Fruit fly (Drosophila melanogaster) whole organism, embryonic: ENCODE data around the gene CG10337.
A peak's percentile ranks its signal among the peaks of the same experiment; 100 is the strongest.

Source experiments
- Bteb2 ChIP-seq: fragments of 200-800 bp; sonication (Bioruptor generic); optimal IDR thresholded peaks from 2 replicates; lab custom pipeline; 2016; ENCODE audit warnings: missing biosample characterization, missing genetic modification characterization
- CG1024 ChIP-seq: fragments of 200-800 bp; sonication (Bioruptor generic); IDR thresholded peaks from 2 replicates; pipeline ENCODE4 v1.3.6; 2022; ENCODE audit warnings: missing biosample characterization, missing genetic modification characterization
- CG10267 ChIP-seq: fragments of 200-800 bp; sonication (Bioruptor generic); optimal IDR thresholded peaks from 2 replicates; lab custom pipeline; 2018; ENCODE audit warnings: missing biosample characterization, mild to moderate bottlenecking, missing genetic modification characterization, moderate library complexity
- CG10321 ChIP-seq: fragments of 200-800 bp; sonication (Bioruptor generic); IDR thresholded peaks from 2 replicates; pipeline ENCODE4 v1.3.6; 2022; ENCODE audit warnings: missing biosample characterization, missing genetic modification characterization
- CG12942 ChIP-seq: fragments of 200-800 bp; sonication (Bioruptor generic); optimal IDR thresholded peaks from 3 replicates; lab custom pipeline; 2016; ENCODE audit warnings: missing biosample characterization, missing genetic modification characterization
- CG13424 ChIP-seq: fragments of 200-800 bp; sonication (Bioruptor generic); optimal IDR thresholded peaks from 2 replicates; lab custom pipeline; 2019; ENCODE audit warnings: missing biosample characterization, mild to moderate bottlenecking, missing genetic modification characterization, moderate library complexity
- CG14965 ChIP-seq: fragments of 200-800 bp; sonication (Bioruptor generic); optimal IDR thresholded peaks from 2 replicates; lab custom pipeline; 2016; ENCODE audit warnings: missing biosample characterization, missing genetic modification characterization, borderline replicate concordance
- CG16863 ChIP-seq: fragments of 200-800 bp; sonication (Bioruptor generic); optimal IDR thresholded peaks from 3 replicates; lab custom pipeline; 2016; ENCODE audit warnings: missing biosample characterization, missing genetic modification characterization
- CG17912 ChIP-seq: fragments of 200-800 bp; sonication (Bioruptor generic); optimal IDR thresholded peaks from 2 replicates; lab custom pipeline; 2018; ENCODE audit warnings: missing biosample characterization, mild to moderate bottlenecking, missing genetic modification characterization
- CG30431 ChIP-seq: fragments of 200-800 bp; sonication (Bioruptor generic); optimal IDR thresholded peaks from 2 replicates; lab custom pipeline; 2017; ENCODE audit warnings: missing biosample characterization, missing genetic modification characterization
- CG3163 ChIP-seq: fragments of 200-800 bp; sonication (Bioruptor generic); optimal IDR thresholded peaks from 3 replicates; lab custom pipeline; 2016; ENCODE audit warnings: missing biosample characterization, missing genetic modification characterization
- CG33557 ChIP-seq: fragments of 200-800 bp; sonication (Bioruptor generic); optimal IDR thresholded peaks from 2 replicates; lab custom pipeline; 2019; ENCODE audit warnings: missing biosample characterization, mild to moderate bottlenecking, missing genetic modification characterization, moderate library complexity
- CG4282 ChIP-seq: fragments of 200-800 bp; sonication (Bioruptor generic); optimal IDR thresholded peaks from 2 replicates; lab custom pipeline; 2016; ENCODE audit warnings: missing biosample characterization, missing genetic modification characterization
- CG43689 ChIP-seq: fragments of 200-800 bp; sonication (Bioruptor generic); IDR thresholded peaks from 2 replicates; pipeline ENCODE4 v1.3.6; 2022; ENCODE audit warnings: missing biosample characterization, missing genetic modification characterization
- CG4820 ChIP-seq: fragments of 200-800 bp; sonication (Bioruptor generic); optimal IDR thresholded peaks from 3 replicates; lab custom pipeline; 2016; ENCODE audit warnings: missing biosample characterization, missing genetic modification characterization
- CG4854 ChIP-seq: fragments of 200-800 bp; sonication (Bioruptor generic); optimal IDR thresholded peaks from 2 replicates; lab custom pipeline; 2016; ENCODE audit warnings: missing biosample characterization, missing genetic modification characterization, inconsistent platforms
- CG7745 ChIP-seq: fragments of 200-800 bp; sonication (Bioruptor generic); optimal IDR thresholded peaks from 2 replicates; lab custom pipeline; 2018; ENCODE audit warnings: missing biosample characterization, mild to moderate bottlenecking, missing genetic modification characterization, moderate library complexity
- D19A ChIP-seq: fragments of 200-800 bp; optimal IDR thresholded peaks from 3 replicates; lab custom pipeline; 2019; ENCODE audit warnings: missing biosample characterization, mild to moderate bottlenecking, missing genetic modification characterization, moderate library complexity
- Dek ChIP-seq: fragments of 200-800 bp; sonication (Bioruptor generic); optimal IDR thresholded peaks from 3 replicates; lab custom pipeline; 2019; ENCODE audit warnings: missing biosample characterization, mild to moderate bottlenecking, missing genetic modification characterization, moderate library complexity
- E2f1 ChIP-seq: fragments of 200-800 bp; sonication (Bioruptor generic); IDR thresholded peaks from 2 replicates; pipeline ENCODE4 v1.3.6; 2022; ENCODE audit warnings: missing biosample characterization, missing genetic modification characterization
- HHEX ChIP-seq: fragments of 200-800 bp; sonication (Bioruptor generic); optimal IDR thresholded peaks from 3 replicates; lab custom pipeline; 2017; ENCODE audit warnings: missing biosample characterization, mild to moderate bottlenecking, missing genetic modification characterization, missing genetic modification reagents
- Lhr ChIP-seq: fragments of 200-800 bp; sonication (Bioruptor generic); optimal IDR thresholded peaks from 3 replicates; lab custom pipeline; 2017; ENCODE audit warnings: mild to moderate bottlenecking, missing biosample characterization, missing genetic modification reagents, missing genetic modification characterization
- Lpt ChIP-seq: fragments of >200 bp; optimal IDR thresholded peaks from 2 replicates; lab custom pipeline; 2018; ENCODE audit warnings: missing biosample characterization, missing genetic modification characterization
- Mrtf ChIP-seq: fragments of 200-800 bp; sonication (Bioruptor generic); IDR thresholded peaks from 3 replicates; pipeline ENCODE4 v1.3.6; 2022; ENCODE audit warnings: missing biosample characterization, missing genetic modification characterization
- NC2α ChIP-seq: fragments of 200-800 bp; sonication (Bioruptor generic); optimal IDR thresholded peaks from 2 replicates; lab custom pipeline; 2016; ENCODE audit warnings: missing biosample characterization, missing genetic modification characterization
- Neu2 ChIP-seq: fragments of 200-800 bp; sonication (Bioruptor generic); optimal IDR thresholded peaks from 3 replicates; lab custom pipeline; 2016; ENCODE audit warnings: missing biosample characterization, missing genetic modification characterization, borderline replicate concordance
- Sry-δ ChIP-seq: fragments of 200-800 bp; sonication (Bioruptor generic); optimal IDR thresholded peaks from 2 replicates; lab custom pipeline; 2016; ENCODE audit warnings: missing biosample characterization, missing genetic modification characterization
- Usf ChIP-seq: fragments of 200-800 bp; sonication (Bioruptor generic); optimal IDR thresholded peaks from 2 replicates; lab custom pipeline; 2017; ENCODE audit warnings: missing genotype, missing biosample characterization, missing genetic modification characterization
- ato ChIP-seq: fragments of 200-800 bp; sonication (Bioruptor generic); IDR thresholded peaks from 2 replicates; pipeline ENCODE4 v1.3.6; 2022; ENCODE audit warnings: missing biosample characterization, missing genetic modification characterization; ENCODE audit not compliant: partially characterized antibody
- cas ChIP-seq: fragments of 200-800 bp; sonication (Bioruptor generic); IDR thresholded peaks from 2 replicates; pipeline ENCODE4 v1.3.6; 2022; ENCODE audit warnings: missing biosample characterization, missing genetic modification characterization
- dpn ChIP-seq, 2 experiments: fragments of 200-800 bp; sonication (Bioruptor generic); optimal IDR thresholded peaks; 3 replicates each; lab custom pipeline; 2016; ENCODE audit warnings: missing biosample characterization in 2 of 2, missing genetic modification characterization in 2 of 2
- dysf ChIP-seq: fragments of 200-800 bp; sonication (Bioruptor generic); IDR thresholded peaks from 3 replicates; pipeline ENCODE4 v1.3.6; 2022; ENCODE audit warnings: missing biosample characterization, missing genetic modification characterization
- en ChIP-seq: fragments of 200-800 bp; sonication (Bioruptor generic); optimal IDR thresholded peaks from 2 replicates; lab custom pipeline; 2016; ENCODE audit warnings: missing biosample characterization, missing genetic modification characterization
- esg ChIP-seq: fragments of 200-800 bp; sonication (Bioruptor generic); conservative IDR thresholded peaks from 2 replicates; pipeline ENCODE4 v1.3.6; 2022; ENCODE audit warnings: missing biosample characterization, missing genetic modification characterization
- fd96Cb ChIP-seq: fragments of 200-800 bp; sonication (Bioruptor generic); optimal IDR thresholded peaks from 2 replicates; lab custom pipeline; 2018; ENCODE audit warnings: missing biosample characterization, mild to moderate bottlenecking, missing genetic modification characterization, moderate library complexity
- fru ChIP-seq: fragments of >200 bp; optimal IDR thresholded peaks from 2 replicates; lab custom pipeline; 2017
- gsb ChIP-seq: fragments of 200-800 bp; sonication (Bioruptor generic); IDR thresholded peaks from 2 replicates; pipeline ENCODE4 v1.3.6; 2022; ENCODE audit warnings: missing biosample characterization, missing genetic modification characterization
- hbn ChIP-seq: fragments of 200-800 bp; sonication (Bioruptor generic); IDR thresholded peaks from 2 replicates; pipeline ENCODE4 v1.3.6; 2022; ENCODE audit warnings: missing biosample characterization, missing genetic modification characterization; ENCODE audit not compliant: partially characterized antibody
- jigr1 ChIP-seq: fragments of 200-800 bp; sonication (Bioruptor generic); IDR thresholded peaks from 3 replicates; pipeline ENCODE4 v1.3.6; 2022; ENCODE audit warnings: missing biosample characterization, missing genetic modification characterization
- kah ChIP-seq: fragments of 200-800 bp; sonication (Bioruptor generic); optimal IDR thresholded peaks from 2 replicates; lab custom pipeline; 2018; ENCODE audit warnings: missing biosample characterization, mild to moderate bottlenecking, missing genetic modification characterization
- kni ChIP-seq: fragments of 200-800 bp; sonication (Bioruptor generic); optimal IDR thresholded peaks from 3 replicates; lab custom pipeline; 2017; ENCODE audit warnings: mild to moderate bottlenecking, missing biosample characterization, missing genetic modification reagents, missing genetic modification characterization
- p53 ChIP-seq: fragments of 200-800 bp; sonication (Bioruptor generic); optimal IDR thresholded peaks from 2 replicates; lab custom pipeline; 2016; ENCODE audit warnings: missing biosample characterization, missing genetic modification characterization
- phol ChIP-seq: fragments of 200-800 bp; sonication (Bioruptor generic); optimal IDR thresholded peaks from 3 replicates; lab custom pipeline; 2018; ENCODE audit warnings: missing biosample characterization, mild to moderate bottlenecking, missing genetic modification characterization, moderate library complexity
- shn ChIP-seq: fragments of 200-800 bp; sonication (Bioruptor generic); optimal IDR thresholded peaks from 3 replicates; lab custom pipeline; 2016; ENCODE audit warnings: missing biosample characterization, missing genetic modification characterization
- sisA ChIP-seq: fragments of 200-800 bp; sonication (Bioruptor generic); IDR thresholded peaks from 2 replicates; pipeline ENCODE4 v1.3.6; 2022; ENCODE audit warnings: missing biosample characterization, missing genetic modification characterization
- slbo ChIP-seq: fragments of 200-800 bp; sonication (Bioruptor generic); IDR thresholded peaks from 2 replicates; pipeline ENCODE4 v1.3.6; 2022; ENCODE audit warnings: missing biosample characterization, missing genetic modification characterization
- sna ChIP-seq: fragments of 200-800 bp; sonication (Bioruptor generic); IDR thresholded peaks from 2 replicates; pipeline ENCODE4 v1.3.6; 2022; ENCODE audit warnings: missing biosample characterization, missing genetic modification characterization; ENCODE audit not compliant: partially characterized antibody
- sqz ChIP-seq: fragments of 200-800 bp; sonication (Bioruptor generic); optimal IDR thresholded peaks from 3 replicates; lab custom pipeline; 2018; ENCODE audit warnings: missing biosample characterization, mild to moderate bottlenecking, missing genetic modification characterization
- vfl ChIP-seq: fragments of 200-800 bp; sonication (Bioruptor generic); optimal IDR thresholded peaks from 2 replicates; lab custom pipeline; 2016; ENCODE audit warnings: missing biosample characterization, missing genetic modification characterization
- vvl ChIP-seq: fragments of 200-800 bp; sonication (Bioruptor generic); IDR thresholded peaks from 2 replicates; pipeline ENCODE4 v1.3.6; 2022; ENCODE audit warnings: missing biosample characterization, missing genetic modification characterization
- wor ChIP-seq: fragments of 200-800 bp; sonication (Bioruptor generic); IDR thresholded peaks from 2 replicates; pipeline ENCODE4 v1.3.6; 2022; ENCODE audit warnings: missing biosample characterization, missing genetic modification characterization

The CG10337 gene

DNA sequence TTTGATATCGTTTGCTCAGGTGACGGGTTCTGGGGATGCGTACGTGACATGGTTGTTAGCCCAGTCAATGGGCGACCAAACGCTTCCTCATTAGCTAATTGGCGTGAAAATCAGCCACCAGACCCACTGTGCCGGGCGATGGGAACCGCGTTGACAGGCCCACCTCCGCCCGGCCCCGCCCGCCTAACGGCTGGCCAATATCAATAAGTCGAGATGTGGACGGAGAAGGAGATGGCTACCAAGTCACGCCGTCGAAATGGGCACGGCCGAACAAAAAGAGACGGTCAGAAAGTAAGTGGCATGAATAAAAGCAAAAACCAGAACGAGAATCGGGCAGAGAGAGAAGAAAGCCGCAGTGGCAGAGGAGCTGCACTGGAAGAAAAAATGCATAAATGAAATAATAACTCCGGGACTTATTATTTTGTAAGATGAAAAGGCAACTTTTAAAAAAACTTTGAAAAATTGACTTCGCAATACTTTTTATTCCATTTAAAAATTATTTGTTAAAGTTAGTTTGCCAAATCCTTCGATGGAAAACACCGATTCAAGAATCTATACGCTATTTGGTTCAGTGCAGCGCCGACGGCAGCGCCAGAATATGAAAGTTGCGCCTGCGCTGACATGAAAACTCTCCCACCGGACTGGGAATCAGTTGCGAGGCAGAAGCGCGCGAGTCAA, 8.8 kb downstream of the CG10337 start, which contains the start of gene CG13082 (continued):
- TF ChIP-seq vvl (GFP tag; lab: Robert Waterston, UW) (peak; percentile 36; the same call in 1 of the 2 replicates), phol (tag; lab: Kevin White, UChicago) (peak; percentile 74), Sry-δ (GFP tag; lab: Kevin White, UChicago) (no peak), kah (no peak), fru (lab: Kevin White, UChicago) (no peak), gsb (no peak), CG12942 (GFP tag; lab: Kevin White, UChicago) (no peak), CG4282 (no peak), hbn (GFP tag; lab: Robert Waterston, UW) (no peak), dpn (GFP tag; optimal IDR thresholded peaks at IDR 0.05; lab: Kevin White, UChicago) (peak in 1 of 2 experiments; percentile 9), CG10267 (tag; lab: Kevin White, UChicago) (peak; percentile 60), E2f1 (GFP tag; lab: Robert Waterston, UW) (no peak), p53 (GFP tag; lab: Kevin White, UChicago) (no peak), slbo (GFP tag; lab: Robert Waterston, UW) (no peak), en (GFP tag; lab: Kevin White, UChicago) (no peak), CG13424 (tag; lab: Kevin White, UChicago) (peak; percentile 64), CG30431 (GFP tag; lab: Kevin White, UChicago) (peak; percentile 27), kni (GFP tag; lab: Kevin White, UChicago) (peak; percentile 73), CG4820 (GFP tag; lab: Kevin White, UChicago) (peak; percentile 61), CG1024 (GFP tag; lab: Robert Waterston, UW) (no peak), CG7745 (tag; lab: Kevin White, UChicago) (no peak), NC2α (GFP tag; lab: Kevin White, UChicago) (no peak), wor (GFP tag; lab: Robert Waterston, UW) (no peak), sisA (GFP tag; lab: Robert Waterston, UW) (peak; percentile 42; the same call in 1 of the 2 replicates), sqz (GFP tag; lab: Kevin White, UChicago) (peak; percentile 18), CG43689 (GFP tag; lab: Robert Waterston, UW) (no peak), vfl (GFP tag; lab: Kevin White, UChicago) (no peak), ato (GFP tag; lab: Robert Waterston, UW) (no peak), CG33557 (GFP tag; lab: Kevin White, UChicago) (peak; percentile 57), CG3163 (GFP tag; lab: Kevin White, UChicago) (no peak), HHEX (GFP tag; lab: Kevin White, UChicago) (no peak), Lhr (GFP tag; lab: Kevin White, UChicago) (peak; percentile 44), dysf (GFP tag; lab: Robert Waterston, UW) (0 out of 3 replicates have a peak, but pooled peaks have one; percentile 17), sna (GFP tag; lab: Robert Waterston, UW) (no peak), esg (GFP tag; lab: Robert Waterston, UW) (no peak), CG16863 (peak; percentile 54), CG14965 (GFP tag; lab: Kevin White, UChicago) (no peak), Usf (GFP tag; lab: Kevin White, UChicago) (no peak), shn (no peak), Lpt (GFP tag; lab: Kevin White, UChicago) (no peak), Neu2 (GFP tag; lab: Kevin White, UChicago) (no peak), jigr1 (GFP tag; lab: Robert Waterston, UW) (no peak), CG4854 (GFP tag; lab: Kevin White, UChicago) (no peak), CG10321 (GFP tag; lab: Robert Waterston, UW) (no peak), Dek (no peak), Mrtf (no peak), CG17912 (GFP tag; lab: Kevin White, UChicago) (no peak), Bteb2 (GFP tag; lab: Kevin White, UChicago) (no peak), cas (GFP tag; lab: Robert Waterston, UW) (no peak), D19A (tag; lab: Kevin White, UChicago) (peak; percentile 62), fd96Cb (peak; percentile 59)
